Fruit fly (Drosophila melanogaster): Measurements from ENCODE around the gene yellow-k.

The yellow-k gene

DNA sequence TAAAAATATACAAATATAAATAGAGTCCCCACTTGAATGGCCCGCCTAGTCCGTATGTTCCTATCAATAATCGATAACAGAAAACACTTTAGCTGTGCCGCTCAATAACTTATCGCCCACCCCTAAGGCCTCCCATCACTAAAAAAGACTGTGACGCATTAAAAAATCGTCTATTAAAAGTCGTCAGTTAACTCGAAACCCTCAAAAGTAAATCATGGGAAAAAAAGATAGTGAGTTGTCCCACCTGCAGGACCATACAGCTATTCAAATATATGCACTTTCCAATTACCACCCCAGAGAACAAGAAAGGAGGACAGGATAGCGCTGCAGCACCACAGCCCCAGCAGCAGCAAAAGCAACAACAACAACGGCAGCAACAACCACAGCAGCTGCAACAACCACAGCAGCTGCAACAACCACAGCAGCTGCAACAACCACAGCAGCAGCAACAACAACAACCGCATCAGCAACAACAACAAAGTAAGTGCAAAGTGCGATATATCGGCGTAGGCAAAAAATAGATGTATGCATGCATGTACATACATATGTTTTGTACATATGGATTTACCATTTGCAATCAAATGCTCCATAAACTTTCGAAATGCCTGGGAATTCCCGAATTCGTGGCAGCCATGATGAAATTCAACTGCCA lies 33.7 kb downstream of the yellow-k start, which contains the start of gene AGO2 (continued):
- TF ChIP-seq Fer2 (tag; optimal IDR thresholded peaks at IDR 0.05): no peak
- TF ChIP-seq CG12236 (GFP tag; optimal IDR thresholded peaks at IDR 0.05): no peak
- no peak for TF ChIP-seq mam (GFP tag; optimal IDR thresholded peaks at IDR 0.05)
- TF ChIP-seq CG14965 (GFP tag; optimal IDR thresholded peaks at IDR 0.05; ENCODE audit: borderline replicate concordance): no peak
- TF ChIP-seq Ada2b (GFP tag; IDR thresholded peaks at IDR 0.05): no peak
- TF ChIP-seq CG8478 (optimal IDR thresholded peaks at IDR 0.05): no peak
- TF ChIP-seq CHES-1-like (GFP tag; optimal IDR thresholded peaks at IDR 0.05): peak; percentile 54
- no peak for TF ChIP-seq CG30431 (GFP tag; optimal IDR thresholded peaks at IDR 0.05)
- no peak for TF ChIP-seq pan (optimal IDR thresholded peaks at IDR 0.05)
- no peak for TF ChIP-seq pan (GFP tag; optimal IDR thresholded peaks at IDR 0.05 in 1 of 2, IDR thresholded peaks at IDR 0.05 in 1 of 2)
- TF ChIP-seq CG13424 (tag; optimal IDR thresholded peaks at IDR 0.05): peak; percentile 8
- TF ChIP-seq CG30020 (tag; optimal IDR thresholded peaks at IDR 0.05): peak; percentile 63
- no peak for TF ChIP-seq br (optimal IDR thresholded peaks at IDR 0.05)
- no peak for TF ChIP-seq btn (GFP tag; optimal IDR thresholded peaks at IDR 0.05)
- no peak for TF ChIP-seq C15 (GFP tag; IDR thresholded peaks at IDR 0.05)
- no peak for TF ChIP-seq CG9876 (GFP tag; optimal IDR thresholded peaks at IDR 0.05)
- peak; percentile 68; the same call in 2 of the 3 replicates for TF ChIP-seq hb (GFP tag; IDR thresholded peaks at IDR 0.05; ENCODE audit: partially characterized antibody)
- peak; percentile 55 for TF ChIP-seq stwl (tag; optimal IDR thresholded peaks at IDR 0.05)
- no peak for TF ChIP-seq CG11456 (GFP tag; IDR thresholded peaks at IDR 0.05)
- no peak for TF ChIP-seq fd3F (GFP tag; optimal IDR thresholded peaks at IDR 0.05)
- no peak for TF ChIP-seq E2f1 (GFP tag; IDR thresholded peaks at IDR 0.05)
- TF ChIP-seq disco-r (GFP tag; optimal IDR thresholded peaks at IDR 0.05): no peak
- TF ChIP-seq Abd-B (GFP tag; optimal IDR thresholded peaks at IDR 0.05): no peak
- no peak for TF ChIP-seq Mad (GFP tag; optimal IDR thresholded peaks at IDR 0.05)
- no peak for TF ChIP-seq dm (GFP tag; optimal IDR thresholded peaks at IDR 0.05)
- TF ChIP-seq Dfd (GFP tag; optimal IDR thresholded peaks at IDR 0.05): no peak
- no peak for TF ChIP-seq Lim3 (GFP tag; IDR thresholded peaks at IDR 0.05)
- peak; percentile 66 for TF ChIP-seq trem (tag; optimal IDR thresholded peaks at IDR 0.05)
- no peak for TF ChIP-seq sima (GFP tag; optimal IDR thresholded peaks at IDR 0.05)
- TF ChIP-seq ara (GFP tag; IDR thresholded peaks at IDR 0.05): no peak
- no peak for TF ChIP-seq otp (GFP tag; IDR thresholded peaks at IDR 0.05)
- peak; percentile 41 for TF ChIP-seq CG10267 (tag; optimal IDR thresholded peaks at IDR 0.05)
- no peak for TF ChIP-seq fd64A (GFP tag; optimal IDR thresholded peaks at IDR 0.05)
- TF ChIP-seq ac (GFP tag; optimal IDR thresholded peaks at IDR 0.05): peak; percentile 55
- TF ChIP-seq hbn (GFP tag; IDR thresholded peaks at IDR 0.05; ENCODE audit: partially characterized antibody): peak; percentile 50
- no peak for TF ChIP-seq ash1 (GFP tag; optimal IDR thresholded peaks at IDR 0.05)
- no peak for TF ChIP-seq CG6254 (GFP tag; optimal IDR thresholded peaks at IDR 0.05)
- TF ChIP-seq PHDP (tag; optimal IDR thresholded peaks at IDR 0.05): no peak
- no peak for TF ChIP-seq CG3726 (GFP tag; IDR thresholded peaks at IDR 0.05)
- TF ChIP-seq Sin3A (optimal IDR thresholded peaks at IDR 0.05): peak; percentile 59
- TF ChIP-seq Jarid2 (GFP tag; optimal IDR thresholded peaks at IDR 0.05): peak; percentile 38
- TF ChIP-seq CG7271 (tag; optimal IDR thresholded peaks at IDR 0.05): peak; percentile 48
- TF ChIP-seq eve (GFP tag; optimal IDR thresholded peaks at IDR 0.05): no peak
- TF ChIP-seq pfk (GFP tag; optimal IDR thresholded peaks at IDR 0.05): no peak
- no peak for TF ChIP-seq pnt (GFP tag; optimal IDR thresholded peaks at IDR 0.05)
- no peak for TF ChIP-seq Sox102F (GFP tag; optimal IDR thresholded peaks at IDR 0.05)
- peak; percentile 90 for TF ChIP-seq phol (tag; optimal IDR thresholded peaks at IDR 0.05)
- TF ChIP-seq CG6791 (GFP tag; IDR thresholded peaks at IDR 0.05; ENCODE audit: partially characterized antibody): peak; percentile 70; the same call in 1 of the 3 replicates
- TF ChIP-seq en (GFP tag; optimal IDR thresholded peaks at IDR 0.05): no peak
- peak; percentile 99 for TF ChIP-seq MESR4 (GFP tag; optimal IDR thresholded peaks at IDR 0.05)
- no peak for TF ChIP-seq ham (GFP tag; IDR thresholded peaks at IDR 0.05)
- TF ChIP-seq CG5953 (GFP tag; IDR thresholded peaks at IDR 0.05): no peak

Measured in whole organism, embryonic.